Worm (Caenorhabditis elegans) whole organism, late embryonic: ENCODE results near the gene C05D11.5.

Source experiments
- C08G9.2 ChIP-seq: sonication (generic microtip); optimal IDR thresholded peaks from 2 replicates; lab custom pipeline; 2016; ENCODE audit warnings: mild to moderate bottlenecking, missing genetic modification characterization, moderate library complexity, missing compliant biosample characterization
- F13H6.1 ChIP-seq: sonication (generic microtip); optimal IDR thresholded peaks from 2 replicates; lab custom pipeline; 2016; ENCODE audit warnings: missing genetic modification characterization, missing compliant biosample characterization
- K02D7.2 ChIP-seq: sonication (generic microtip); optimal IDR thresholded peaks from 2 replicates; lab custom pipeline; 2017; ENCODE audit warnings: mild to moderate bottlenecking, missing genetic modification characterization, missing compliant biosample characterization
- K09A11.1 ChIP-seq: sonication (generic microtip); optimal IDR thresholded peaks from 2 replicates; lab custom pipeline; 2017; ENCODE audit warnings: antibody characterized with exemption, mild to moderate bottlenecking, missing genetic modification characterization, missing compliant biosample characterization; ENCODE audit not compliant: insufficient read depth
- Y22D7AL.16 ChIP-seq: sonication (generic microtip); optimal IDR thresholded peaks from 2 replicates; lab custom pipeline; 2016; ENCODE audit warnings: missing genetic modification characterization, missing compliant biosample characterization
- ceh-2 ChIP-seq: sonication (generic microtip); optimal IDR thresholded peaks from 2 replicates; lab custom pipeline; 2016; ENCODE audit warnings: missing genotype, missing genetic modification characterization, missing compliant biosample characterization
- ceh-24 ChIP-seq: sonication (generic microtip); optimal IDR thresholded peaks from 2 replicates; lab custom pipeline; 2016; ENCODE audit warnings: mild to moderate bottlenecking, missing genetic modification characterization, missing compliant biosample characterization
- ceh-31 ChIP-seq: sonication (generic microtip); optimal IDR thresholded peaks from 2 replicates; lab custom pipeline; 2016; ENCODE audit warnings: missing genetic modification characterization, missing compliant biosample characterization
- ceh-34 ChIP-seq: sonication (generic microtip); optimal IDR thresholded peaks from 2 replicates; lab custom pipeline; 2016; ENCODE audit warnings: mild to moderate bottlenecking, missing genetic modification characterization, missing compliant biosample characterization
- ceh-9 ChIP-seq: sonication (generic microtip); optimal IDR thresholded peaks from 2 replicates; lab custom pipeline; 2016; ENCODE audit warnings: mild to moderate bottlenecking, missing genetic modification characterization, inconsistent platforms, missing compliant biosample characterization
- elt-2 ChIP-seq: sonication (generic microtip); optimal IDR thresholded peaks from 2 replicates; lab custom pipeline; 2016; ENCODE audit warnings: missing genetic modification reagents, missing genetic modification characterization, missing compliant biosample characterization
- elt-4 ChIP-seq: sonication (generic microtip); optimal IDR thresholded peaks from 2 replicates; lab custom pipeline; 2016; ENCODE audit warnings: missing genetic modification characterization, missing compliant biosample characterization
- eyg-1 ChIP-seq: sonication (generic microtip); optimal IDR thresholded peaks from 2 replicates; lab custom pipeline; 2016; ENCODE audit warnings: missing genotype, missing genetic modification characterization, missing compliant biosample characterization
- fax-1 ChIP-seq: sonication (generic microtip); optimal IDR thresholded peaks from 2 replicates; lab custom pipeline; 2016; ENCODE audit warnings: missing genotype, missing genetic modification characterization, missing compliant biosample characterization
- hlh-13 ChIP-seq: fragments of 200-800 bp; sonication (Bioruptor generic); optimal IDR thresholded peaks from 2 replicates; lab custom pipeline; 2018; ENCODE audit warnings: mild to moderate bottlenecking, missing genetic modification characterization, missing compliant biosample characterization
- hlh-15 ChIP-seq: sonication (generic microtip); optimal IDR thresholded peaks from 2 replicates; lab custom pipeline; 2016; ENCODE audit warnings: missing genetic modification characterization, missing compliant biosample characterization
- hlh-6 ChIP-seq: sonication (generic microtip); optimal IDR thresholded peaks from 2 replicates; lab custom pipeline; 2016; ENCODE audit warnings: missing genotype, missing genetic modification characterization, missing compliant biosample characterization
- lim-6 ChIP-seq: sonication (generic microtip); optimal IDR thresholded peaks from 2 replicates; lab custom pipeline; 2016; ENCODE audit warnings: missing genetic modification characterization, missing compliant biosample characterization
- lin-11 ChIP-seq: fragments of 200-800 bp; sonication (Bioruptor generic); optimal IDR thresholded peaks from 2 replicates; lab custom pipeline; 2018; ENCODE audit warnings: mild to moderate bottlenecking, missing genetic modification characterization, missing compliant biosample characterization
- nfya-1 ChIP-seq: sonication (generic microtip); optimal IDR thresholded peaks from 2 replicates; lab custom pipeline; 2017; ENCODE audit warnings: missing genetic modification characterization, mild to moderate bottlenecking, missing compliant biosample characterization, antibody characterized with exemption, moderate library complexity
- nhr-232 ChIP-seq: sonication (generic microtip); optimal IDR thresholded peaks from 2 replicates; lab custom pipeline; 2016; ENCODE audit warnings: missing genetic modification characterization, missing compliant biosample characterization
- pag-3 ChIP-seq: sonication (generic microtip); optimal IDR thresholded peaks from 2 replicates; lab custom pipeline; 2016; ENCODE audit warnings: missing compliant biosample characterization, missing genetic modification characterization, borderline replicate concordance
- pat-9 ChIP-seq: fragments of 200-800 bp; sonication (Bioruptor generic); optimal IDR thresholded peaks from 2 replicates; lab custom pipeline; 2018; ENCODE audit warnings: mild to moderate bottlenecking, missing genetic modification characterization, moderate library complexity, missing compliant biosample characterization
- pha-2 ChIP-seq: sonication (generic microtip); optimal IDR thresholded peaks from 2 replicates; lab custom pipeline; 2017; ENCODE audit warnings: mild to moderate bottlenecking, missing genetic modification characterization, missing compliant biosample characterization
- pros-1 ChIP-seq: fragments of 150-350 bp; optimal IDR thresholded peaks from 2 replicates; lab custom pipeline; 2014; ENCODE audit warnings: missing biosample characterization, missing genetic modification reagents, missing genetic modification characterization
- ref-2 ChIP-seq: sonication (generic microtip); optimal IDR thresholded peaks from 2 replicates; lab custom pipeline; 2016; ENCODE audit warnings: missing genetic modification characterization, missing compliant biosample characterization
- sdc-2 ChIP-seq: sonication (generic microtip); optimal IDR thresholded peaks from 2 replicates; lab custom pipeline; 2016; ENCODE audit warnings: missing genotype, missing genetic modification characterization, missing compliant biosample characterization
- syd-9 ChIP-seq: sonication (generic microtip); optimal IDR thresholded peaks from 2 replicates; lab custom pipeline; 2016; ENCODE audit warnings: mild to moderate bottlenecking, missing genetic modification characterization, moderate library complexity, missing compliant biosample characterization
- tbx-7 ChIP-seq: sonication (generic microtip); optimal IDR thresholded peaks from 2 replicates; lab custom pipeline; 2016; ENCODE audit warnings: missing genotype, missing genetic modification characterization, missing compliant biosample characterization
- ttx-3 ChIP-seq: sonication (generic microtip); optimal IDR thresholded peaks from 2 replicates; lab custom pipeline; 2016; ENCODE audit warnings: missing genetic modification reagents, missing genetic modification characterization, missing compliant biosample characterization
- unc-3 ChIP-seq, 2 experiments: fragments of 200-800 bp in 1 of 2; sonication (Bioruptor generic) in 1 of 2; sonication (generic microtip) in 1 of 2; conservative IDR thresholded peaks in 1 of 2; optimal IDR thresholded peaks in 1 of 2; 2 replicates each; pipeline versions ENCODE4 v1.3.6 to Lab custom; 2016 to 2022; ENCODE audit warnings: missing compliant biosample characterization in 2 of 2, missing genetic modification characterization in 2 of 2, missing genetic modification reagents in 1 of 2
- unc-86 ChIP-seq: sonication (generic microtip); optimal IDR thresholded peaks from 2 replicates; lab custom pipeline; 2016; ENCODE audit warnings: missing genetic modification characterization, missing compliant biosample characterization
- zip-5 ChIP-seq: sonication (generic microtip); optimal IDR thresholded peaks from 2 replicates; lab custom pipeline; 2016; ENCODE audit warnings: missing genetic modification characterization, missing compliant biosample characterization

The C05D11.5 gene

DNA sequence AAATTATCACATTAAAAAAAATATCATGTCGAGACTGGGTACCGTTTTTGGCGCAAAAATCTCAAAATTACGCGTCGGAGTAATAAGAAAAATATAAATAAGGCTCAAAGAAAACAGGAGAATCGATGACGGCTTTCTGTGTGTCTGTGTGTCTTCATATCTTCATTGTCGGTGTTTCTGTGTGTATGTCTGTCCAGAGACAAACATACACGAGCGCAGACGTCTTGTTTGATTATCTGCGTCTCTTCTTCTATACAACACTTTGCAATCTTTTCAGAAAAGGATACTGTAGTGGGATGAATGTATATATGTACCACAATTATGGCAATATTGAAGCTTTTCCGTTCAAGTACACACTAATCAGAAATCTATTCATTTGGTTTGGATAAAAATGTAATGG is 32.5 kb upstream of the C05D11.5 start, which contains the start of gene C05D11.13 (continued):
- no peak for TF ChIP-seq unc-3 (GFP tag; conservative IDR thresholded peaks at IDR 0.05; lab: Robert Waterston, UW)
- TF ChIP-seq unc-3 (tag; optimal IDR thresholded peaks at IDR 0.05; lab: Kevin White, UChicago): no peak
- no peak for TF ChIP-seq lim-6 (tag; lab: Kevin White, UChicago)
- TF ChIP-seq ref-2 (tag; lab: Kevin White, UChicago): peak; percentile 28
- TF ChIP-seq hlh-6 (tag; lab: Kevin White, UChicago): no peak
- TF ChIP-seq unc-86 (tag; lab: Kevin White, UChicago): peak; percentile 4
- no peak for TF ChIP-seq pha-2 (tag; lab: Kevin White, UChicago)
- no peak for TF ChIP-seq ceh-34 (tag; lab: Kevin White, UChicago)
- no peak for TF ChIP-seq tbx-7 (tag; lab: Kevin White, UChicago)
- TF ChIP-seq C08G9.2 (tag; lab: Kevin White, UChicago): no peak
- peak; percentile 6 for TF ChIP-seq nfya-1 (tag; lab: Kevin White, UChicago)
- no peak for TF ChIP-seq eyg-1 (tag; lab: Kevin White, UChicago)
- TF ChIP-seq K09A11.1: no peak
- TF ChIP-seq, all 69 proteins: peak for 6

- TF ChIP-seq nfya-1 (tag; lab: Kevin White, UChicago) (no peak), elt-2 (tag; lab: Kevin White, UChicago) (peak; percentile 61), ceh-31 (tag; lab: Kevin White, UChicago) (no peak)
Observed at ce11 chrIII:6442305-6443125, 30.7 kb upstream of the C05D11.5 start, which contains the start of gene mel-32. mel-32 (minus strand) TSS chrIII:6443000.

- TF ChIP-seq sdc-2 (tag; lab: Kevin White, UChicago): no peak
- no peak for TF ChIP-seq hlh-13 (GFP tag; lab: Kevin White, UChicago)
Observed at ce11 chrIII:6439854-6440253, 28.0 kb upstream of the C05D11.5 start.

- TF ChIP-seq ceh-2 (tag; lab: Kevin White, UChicago) (no peak), fax-1 (no peak), ttx-3 (tag; lab: Kevin White, UChicago) (no peak)
Observed at ce11 chrIII:6436308-6436707, 24.5 kb upstream of the C05D11.5 start, which contains the start of gene C05D11.1. C05D11.1 (plus strand) TSS chrIII:6436608.

ce11 chrIII:6432939-6433338 is 21.1 kb upstream of the C05D11.5 start, which contains the start of gene vps-16:
vps-16 (plus strand) TSS chrIII:6433239.
- TF ChIP-seq pag-3 (tag; lab: Kevin White, UChicago) (no peak), elt-4 (no peak), Y22D7AL.16 (tag; lab: Kevin White, UChicago) (no peak), K09A11.1 (no peak), fax-1 (no peak), lin-11 (tag; lab: Kevin White, UChicago) (no peak), syd-9 (tag; lab: Kevin White, UChicago) (no peak), zip-5 (tag; lab: Kevin White, UChicago) (no peak), pat-9 (no peak), elt-2 (tag; lab: Kevin White, UChicago) (no peak), hlh-13 (GFP tag; lab: Kevin White, UChicago) (no peak), nhr-232 (no peak), hlh-15 (tag; lab: Kevin White, UChicago) (no peak), ceh-24 (tag; lab: Kevin White, UChicago) (no peak), ceh-9 (tag; lab: Kevin White, UChicago) (no peak), F13H6.1 (tag; lab: Kevin White, UChicago) (no peak), pros-1 (tag; lab: Kevin White, UChicago) (no peak), K02D7.2 (tag; lab: Kevin White, UChicago) (no peak)
